Worm (Caenorhabditis elegans) whole organism, late embryonic: ENCODE measurements around the gene E04D5.4.
A peak's percentile ranks its signal among the peaks of the same experiment; 100 is the strongest.

Source experiments
- C08G9.2 ChIP-seq: sonication (generic microtip); optimal IDR thresholded peaks from 2 replicates; lab custom pipeline; 2016; ENCODE audit warnings: mild to moderate bottlenecking, missing genetic modification characterization, moderate library complexity, missing compliant biosample characterization
- C38D4.7 ChIP-seq: fragments of 200-800 bp; sonication (Bioruptor generic); optimal IDR thresholded peaks from 2 replicates; lab custom pipeline; 2018; ENCODE audit warnings: mild to moderate bottlenecking, missing genetic modification characterization, moderate library complexity, missing compliant biosample characterization
- T23F11.4 ChIP-seq: fragments of 200-800 bp; sonication (Bioruptor generic); optimal IDR thresholded peaks from 2 replicates; lab custom pipeline; 2018; ENCODE audit warnings: mild to moderate bottlenecking, missing genetic modification characterization, missing compliant biosample characterization
- ama-1 ChIP-seq: fragments of 150-350 bp; optimal IDR thresholded peaks from 2 replicates; lab custom pipeline; 2014
- ceh-14 ChIP-seq: sonication (generic microtip); optimal IDR thresholded peaks from 2 replicates; lab custom pipeline; 2016; ENCODE audit warnings: missing genotype, missing genetic modification characterization, missing compliant biosample characterization
- ceh-18 ChIP-seq: sonication (generic microtip); optimal IDR thresholded peaks from 2 replicates; lab custom pipeline; 2016; ENCODE audit warnings: missing genetic modification characterization, missing compliant biosample characterization
- ceh-19 ChIP-seq: fragments of 200-800 bp; sonication (Bioruptor generic); optimal IDR thresholded peaks from 2 replicates; lab custom pipeline; 2018; ENCODE audit warnings: mild to moderate bottlenecking, missing genetic modification characterization, missing compliant biosample characterization
- ceh-2 ChIP-seq: sonication (generic microtip); optimal IDR thresholded peaks from 2 replicates; lab custom pipeline; 2016; ENCODE audit warnings: missing genotype, missing genetic modification characterization, missing compliant biosample characterization
- ceh-24 ChIP-seq: sonication (generic microtip); optimal IDR thresholded peaks from 2 replicates; lab custom pipeline; 2016; ENCODE audit warnings: mild to moderate bottlenecking, missing genetic modification characterization, missing compliant biosample characterization
- ceh-30 ChIP-seq: fragments of 150-350 bp; optimal IDR thresholded peaks from 2 replicates; lab custom pipeline; 2014; ENCODE audit warnings: missing biosample characterization, missing genetic modification characterization
- ceh-31 ChIP-seq: sonication (generic microtip); optimal IDR thresholded peaks from 2 replicates; lab custom pipeline; 2016; ENCODE audit warnings: missing genetic modification characterization, missing compliant biosample characterization
- che-1 ChIP-seq: sonication (generic microtip); optimal IDR thresholded peaks from 2 replicates; lab custom pipeline; 2016; ENCODE audit warnings: mild to moderate bottlenecking, missing genetic modification characterization, missing compliant biosample characterization
- dmd-4 ChIP-seq: sonication (generic microtip); optimal IDR thresholded peaks from 2 replicates; lab custom pipeline; 2016; ENCODE audit warnings: borderline replicate concordance, missing genetic modification characterization, missing compliant biosample characterization
- dve-1 ChIP-seq: sonication (generic microtip); optimal IDR thresholded peaks from 2 replicates; lab custom pipeline; 2017; ENCODE audit warnings: antibody characterized with exemption, mild to moderate bottlenecking, missing genetic modification characterization, missing compliant biosample characterization
- elt-2 ChIP-seq: sonication (generic microtip); optimal IDR thresholded peaks from 2 replicates; lab custom pipeline; 2016; ENCODE audit warnings: missing genetic modification reagents, missing genetic modification characterization, missing compliant biosample characterization
- ets-4 ChIP-seq: sonication (generic microtip); optimal IDR thresholded peaks from 2 replicates; lab custom pipeline; 2016; ENCODE audit warnings: missing genetic modification characterization, missing compliant biosample characterization
- eyg-1 ChIP-seq: sonication (generic microtip); optimal IDR thresholded peaks from 2 replicates; lab custom pipeline; 2016; ENCODE audit warnings: missing genotype, missing genetic modification characterization, missing compliant biosample characterization
- fkh-10 ChIP-seq: fragments of 150-350 bp; optimal IDR thresholded peaks from 2 replicates; lab custom pipeline; 2014; ENCODE audit warnings: missing biosample characterization, missing genetic modification reagents, missing genetic modification characterization
- fkh-6 ChIP-seq: sonication (generic microtip); optimal IDR thresholded peaks from 2 replicates; lab custom pipeline; 2016; ENCODE audit warnings: missing genetic modification characterization, missing compliant biosample characterization
- gmeb-2 ChIP-seq: sonication (generic microtip); optimal IDR thresholded peaks from 2 replicates; lab custom pipeline; 2016; ENCODE audit warnings: missing genetic modification characterization, inconsistent platforms, missing compliant biosample characterization
- hlh-13 ChIP-seq: fragments of 200-800 bp; sonication (Bioruptor generic); optimal IDR thresholded peaks from 2 replicates; lab custom pipeline; 2018; ENCODE audit warnings: mild to moderate bottlenecking, missing genetic modification characterization, missing compliant biosample characterization
- hlh-15 ChIP-seq: sonication (generic microtip); optimal IDR thresholded peaks from 2 replicates; lab custom pipeline; 2016; ENCODE audit warnings: missing genetic modification characterization, missing compliant biosample characterization
- hlh-30 ChIP-seq: sonication (generic microtip); optimal IDR thresholded peaks from 2 replicates; lab custom pipeline; 2017; ENCODE audit warnings: antibody characterized with exemption, missing genetic modification characterization, missing compliant biosample characterization; ENCODE audit not compliant: insufficient read depth
- hlh-6 ChIP-seq: sonication (generic microtip); optimal IDR thresholded peaks from 2 replicates; lab custom pipeline; 2016; ENCODE audit warnings: missing genotype, missing genetic modification characterization, missing compliant biosample characterization
- lin-11 ChIP-seq: fragments of 200-800 bp; sonication (Bioruptor generic); optimal IDR thresholded peaks from 2 replicates; lab custom pipeline; 2018; ENCODE audit warnings: mild to moderate bottlenecking, missing genetic modification characterization, missing compliant biosample characterization
- madf-2 ChIP-seq: sonication (generic microtip); optimal IDR thresholded peaks from 2 replicates; lab custom pipeline; 2017; ENCODE audit warnings: missing genetic modification characterization, missing compliant biosample characterization
- nhr-232 ChIP-seq: sonication (generic microtip); optimal IDR thresholded peaks from 2 replicates; lab custom pipeline; 2016; ENCODE audit warnings: missing genetic modification characterization, missing compliant biosample characterization
- pag-3 ChIP-seq: sonication (generic microtip); optimal IDR thresholded peaks from 2 replicates; lab custom pipeline; 2016; ENCODE audit warnings: missing compliant biosample characterization, missing genetic modification characterization, borderline replicate concordance
- pat-9 ChIP-seq: fragments of 200-800 bp; sonication (Bioruptor generic); optimal IDR thresholded peaks from 2 replicates; lab custom pipeline; 2018; ENCODE audit warnings: mild to moderate bottlenecking, missing genetic modification characterization, moderate library complexity, missing compliant biosample characterization
- pha-2 ChIP-seq: sonication (generic microtip); optimal IDR thresholded peaks from 2 replicates; lab custom pipeline; 2017; ENCODE audit warnings: mild to moderate bottlenecking, missing genetic modification characterization, missing compliant biosample characterization
- pqm-1 ChIP-seq: sonication (generic microtip); optimal IDR thresholded peaks from 2 replicates; lab custom pipeline; 2016; ENCODE audit warnings: missing genetic modification characterization, missing compliant biosample characterization
- ref-2 ChIP-seq: sonication (generic microtip); optimal IDR thresholded peaks from 2 replicates; lab custom pipeline; 2016; ENCODE audit warnings: missing genetic modification characterization, missing compliant biosample characterization
- rnt-1 ChIP-seq: sonication (generic microtip); optimal IDR thresholded peaks from 2 replicates; lab custom pipeline; 2016; ENCODE audit warnings: missing genetic modification characterization, missing compliant biosample characterization
- sdc-2 ChIP-seq: sonication (generic microtip); optimal IDR thresholded peaks from 2 replicates; lab custom pipeline; 2016; ENCODE audit warnings: missing genotype, missing genetic modification characterization, missing compliant biosample characterization
- sox-4 ChIP-seq: sonication (generic microtip); optimal IDR thresholded peaks from 2 replicates; lab custom pipeline; 2017; ENCODE audit warnings: mild to moderate bottlenecking, missing genetic modification characterization, inconsistent platforms, missing compliant biosample characterization
- tbx-2 ChIP-seq: sonication (generic microtip); optimal IDR thresholded peaks from 2 replicates; lab custom pipeline; 2016; ENCODE audit warnings: missing genetic modification characterization, missing compliant biosample characterization
- tbx-7 ChIP-seq: sonication (generic microtip); optimal IDR thresholded peaks from 2 replicates; lab custom pipeline; 2016; ENCODE audit warnings: missing genotype, missing genetic modification characterization, missing compliant biosample characterization
- unc-55 ChIP-seq: sonication (generic microtip); optimal IDR thresholded peaks from 2 replicates; lab custom pipeline; 2017; ENCODE audit warnings: missing biosample characterization, missing genetic modification reagents, missing genetic modification characterization
- zip-5 ChIP-seq: sonication (generic microtip); optimal IDR thresholded peaks from 2 replicates; lab custom pipeline; 2016; ENCODE audit warnings: missing genetic modification characterization, missing compliant biosample characterization
- ztf-16 ChIP-seq: sonication (generic microtip); optimal IDR thresholded peaks from 2 replicates; lab custom pipeline; 2017; ENCODE audit warnings: missing genetic modification characterization, missing compliant biosample characterization

Gene E04D5.4

ce11 chrII:10439976-10440375 is at the start of gene E04D5.4:
TSS of gene E04D5.4 (plus strand) at chrII:10440276.
- no peak for TF ChIP-seq ceh-18 (tag; lab: Kevin White, UChicago)
- TF ChIP-seq pag-3 (tag; lab: Kevin White, UChicago), result no peak
- no peak for TF ChIP-seq hlh-30
- no peak for TF ChIP-seq gmeb-2
- TF ChIP-seq elt-2 (tag; lab: Kevin White, UChicago), result no peak

- TF ChIP-seq lin-11 (tag; lab: Kevin White, UChicago), result no peak
- TF ChIP-seq che-1 (tag; lab: Kevin White, UChicago), result no peak
- TF ChIP-seq T23F11.4, result no peak
- TF ChIP-seq ceh-19 (GFP tag; lab: Kevin White, UChicago), result no peak
- no peak for TF ChIP-seq hlh-30
- TF ChIP-seq ref-2 (tag; lab: Kevin White, UChicago), result no peak
Measured at ce11 chrII:10390854-10391253, 49.2 kb upstream of the E04D5.4 start, which contains the start of the genes T09F3.2 and T09F3.7. TSS of gene T09F3.2 (plus strand) at chrII:10391154. TSS of gene T09F3.7 (plus strand) at chrII:10391168.

ce11 chrII:10393282-10394179 is 46.5 kb upstream of the E04D5.4 start, which contains the start of gene gpd-1:
TSS of gene gpd-1 (plus strand) at chrII:10394129.
- TF ChIP-seq pha-2 (no peak), elt-2 (tag; lab: Kevin White, UChicago) (no peak), unc-55 (GFP tag; lab: Kevin White, UChicago) (no peak), fkh-10 (GFP tag; lab: Kevin White, UChicago) (no peak), hlh-15 (tag; lab: Kevin White, UChicago) (no peak), hlh-13 (GFP tag; lab: Kevin White, UChicago) (no peak), dmd-4 (no peak), sox-4 (tag; lab: Kevin White, UChicago) (no peak), pqm-1 (tag; lab: Kevin White, UChicago) (no peak), sdc-2 (tag; lab: Kevin White, UChicago) (no peak), ztf-16 (tag; lab: Kevin White, UChicago) (no peak), pat-9 (tag; lab: Kevin White, UChicago) (no peak), dve-1 (no peak), ceh-19 (GFP tag; lab: Kevin White, UChicago) (no peak), C38D4.7 (no peak)

ce11 chrII:10395303-10395757 is 44.7 kb upstream of the E04D5.4 start, which contains the start of gene T09F3.4:
TSS of gene T09F3.4 (plus strand) at chrII:10395707.
- TF ChIP-seq tbx-7 (tag; lab: Kevin White, UChicago), result peak; percentile 48
- no peak for TF ChIP-seq eyg-1 (tag; lab: Kevin White, UChicago)
- peak; percentile 15 for TF ChIP-seq fkh-6 (tag; lab: Kevin White, UChicago)
- no peak for TF ChIP-seq hlh-30
- TF ChIP-seq T23F11.4, result no peak
- no peak for TF ChIP-seq nhr-232 (tag; lab: Kevin White, UChicago)
- TF ChIP-seq sdc-2 (tag; lab: Kevin White, UChicago), result no peak
- peak; percentile 29 for TF ChIP-seq zip-5 (tag; lab: Kevin White, UChicago)
- TF ChIP-seq rnt-1 (tag; lab: Kevin White, UChicago), result no peak
- TF ChIP-seq elt-2 (tag; lab: Kevin White, UChicago), result peak; percentile 28
- TF ChIP-seq ama-1 (lab: Kevin White, UChicago), result no peak
- TF ChIP-seq ets-4, result peak; percentile 64
- no peak for TF ChIP-seq pha-2
- TF ChIP-seq ceh-2 (tag; lab: Kevin White, UChicago), result peak; percentile 69
- peak; percentile 80 for TF ChIP-seq C08G9.2 (tag; lab: Kevin White, UChicago)
- TF ChIP-seq ceh-30, result no peak
- no peak for TF ChIP-seq ceh-14 (tag; lab: Kevin White, UChicago)
- TF ChIP-seq hlh-6 (tag; lab: Kevin White, UChicago), result no peak
- TF ChIP-seq ceh-24 (tag; lab: Kevin White, UChicago), result no peak
- TF ChIP-seq madf-2 (tag; lab: Kevin White, UChicago), result no peak
- TF ChIP-seq tbx-2 (tag; lab: Kevin White, UChicago), result peak; percentile 70
- peak; percentile 70 for TF ChIP-seq ceh-31
